Fruit fly (Drosophila melanogaster) Kc167 (cell line): Measurements from ENCODE around the gene red.

Experiments
- h ChIP-seq: fragments of >200 bp; optimal IDR thresholded peaks from 3 replicates; lab custom pipeline; 2018; ENCODE audit warnings: missing external identifiers
- ttk ChIP-seq: sonication (Bioruptor generic); optimal IDR thresholded peaks from 2 replicates; lab custom pipeline; 2017; ENCODE audit warnings: missing external identifiers

DNA sequence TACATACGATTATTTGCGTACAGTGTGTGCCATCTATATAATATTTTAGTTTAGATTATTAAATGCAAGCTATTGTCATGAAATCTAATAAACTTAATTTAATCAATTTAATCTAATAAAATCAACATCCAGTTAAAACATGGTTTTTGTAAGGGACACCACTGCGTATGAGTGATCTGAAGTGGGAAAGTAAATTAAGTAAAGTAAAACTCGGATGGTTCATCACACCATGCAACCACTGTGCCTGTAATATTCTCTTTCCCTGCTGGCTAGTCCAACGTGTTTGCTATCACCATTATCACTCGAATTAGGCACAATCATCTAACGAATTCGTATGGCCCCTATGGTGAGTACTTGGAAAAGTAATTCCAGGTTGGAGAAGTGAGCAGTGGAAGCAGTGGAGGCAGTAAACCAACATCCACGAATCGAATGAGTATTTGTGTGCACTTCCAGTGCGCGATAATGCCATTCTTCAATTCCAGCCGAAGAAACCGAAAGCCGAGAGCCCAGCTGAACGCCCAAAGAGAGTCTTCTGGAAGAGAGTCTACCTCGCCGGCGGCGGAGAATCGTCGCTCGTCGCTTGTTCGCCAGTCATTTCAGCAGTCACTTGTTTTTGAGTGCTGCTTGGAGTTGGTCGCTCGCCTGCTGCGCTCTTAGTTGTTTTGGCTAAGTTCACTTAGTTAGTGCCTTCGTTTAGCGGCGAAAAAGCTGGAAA, at the start of gene red:
- no peak for TF ChIP-seq ttk (lab: Kevin White, UChicago)
- no peak for TF ChIP-seq h (lab: Kevin White, UChicago)
